Fruit fly (Drosophila melanogaster): ENCODE measurements around the gene CG8757.
A peak's percentile ranks its signal among the peaks of the same experiment; 100 is the strongest.

The CG8757 gene

dm6 chr3L:13884460-13885056 lies 42.5 kb upstream of the CG8757 start:
- TF ChIP-seq hb (GFP tag; IDR thresholded peaks at IDR 0.05; ENCODE audit: partially characterized antibody) (no peak), Aef1 (GFP tag; IDR thresholded peaks at IDR 0.05) (no peak), Gug (GFP tag; IDR thresholded peaks at IDR 0.05) (no peak), chm (GFP tag; IDR thresholded peaks at IDR 0.05) (no peak), CG12659 (GFP tag; optimal IDR thresholded peaks at IDR 0.05) (no peak), pan (optimal IDR thresholded peaks at IDR 0.05) (no peak), pan (GFP tag; optimal IDR thresholded peaks at IDR 0.05 in 1 of 2, IDR thresholded peaks at IDR 0.05 in 1 of 2) (no peak), stwl (tag; optimal IDR thresholded peaks at IDR 0.05) (peak; percentile 94), CG2129 (GFP tag; IDR thresholded peaks at IDR 0.05; ENCODE audit: partially characterized antibody) (no peak), zen (tag; optimal IDR thresholded peaks at IDR 0.05) (peak; percentile 41), CG13296 (GFP tag; optimal IDR thresholded peaks at IDR 0.05) (no peak), tgo (GFP tag; IDR thresholded peaks at IDR 0.05) (no peak), H15 (GFP tag; IDR thresholded peaks at IDR 0.05) (no peak), grn (GFP tag; optimal IDR thresholded peaks at IDR 0.05) (no peak), tx (GFP tag; optimal IDR thresholded peaks at IDR 0.05) (no peak), p53 (GFP tag; optimal IDR thresholded peaks at IDR 0.05) (no peak), CG11723 (GFP tag; optimal IDR thresholded peaks at IDR 0.05) (no peak), CG6791 (GFP tag; IDR thresholded peaks at IDR 0.05; ENCODE audit: partially characterized antibody) (peak; percentile 46; the same call in 1 of the 3 replicates), CG2199 (GFP tag; IDR thresholded peaks at IDR 0.05) (peak; percentile 30; the same call in 1 of the 3 replicates), pfk (GFP tag; optimal IDR thresholded peaks at IDR 0.05) (peak; percentile 74), CG1024 (GFP tag; IDR thresholded peaks at IDR 0.05) (no peak), CG1603 (tag; optimal IDR thresholded peaks at IDR 0.05) (no peak), amos (GFP tag; IDR thresholded peaks at IDR 0.05; ENCODE audit: partially characterized antibody) (no peak), Kr (GFP tag; optimal IDR thresholded peaks at IDR 0.05) (no peak)

dm6 chr3L:13882532-13882931 lies 40.5 kb upstream of the CG8757 start:
- TF ChIP-seq CG3407 (GFP tag; optimal IDR thresholded peaks at IDR 0.05) (peak; percentile 4), CG5180 (GFP tag; optimal IDR thresholded peaks at IDR 0.05) (peak; percentile 51), CG8388 (GFP tag; optimal IDR thresholded peaks at IDR 0.05) (no peak), CG2199 (GFP tag; IDR thresholded peaks at IDR 0.05) (peak; percentile 80; the same call in 1 of the 3 replicates), CG16813 (GFP tag; IDR thresholded peaks at IDR 0.05; ENCODE audit: partially characterized antibody) (no peak), Bteb2 (GFP tag; optimal IDR thresholded peaks at IDR 0.05) (no peak), Awh (GFP tag; IDR thresholded peaks at IDR 0.05) (0 out of 2 replicates have a peak, but pooled peaks have one; percentile 38), CG14441 (GFP tag; IDR thresholded peaks at IDR 0.05) (0 out of 2 replicates have a peak, but pooled peaks have one; percentile 19), sens (GFP tag) (peak; percentile 45), sim (GFP tag; IDR thresholded peaks at IDR 0.05) (0 out of 2 replicates have a peak, but pooled peaks have one; percentile 25), Asciz (GFP tag; optimal IDR thresholded peaks at IDR 0.05) (peak; percentile 19), ci (GFP tag; IDR thresholded peaks at IDR 0.05) (peak; percentile 39; the same call in 1 of the 3 replicates), Hr51 (GFP tag; optimal IDR thresholded peaks at IDR 0.05) (no peak), cas (GFP tag; IDR thresholded peaks at IDR 0.05) (no peak), ara (GFP tag; IDR thresholded peaks at IDR 0.05) (no peak), CG8924 (tag; optimal IDR thresholded peaks at IDR 0.05) (peak; percentile 1), CG6254 (GFP tag; optimal IDR thresholded peaks at IDR 0.05) (peak; percentile 12), CG1603 (tag; optimal IDR thresholded peaks at IDR 0.05) (peak; percentile 31), hkb (optimal IDR thresholded peaks at IDR 0.05) (no peak), hkb (GFP tag; IDR thresholded peaks at IDR 0.05) (0 out of 2 replicates have a peak, but pooled peaks have one; percentile 23), dmrt99B (tag; optimal IDR thresholded peaks at IDR 0.05) (peak; percentile 5), kni (GFP tag; optimal IDR thresholded peaks at IDR 0.05) (peak; percentile 66), CG2875 (GFP tag; optimal IDR thresholded peaks at IDR 0.05) (peak; percentile 14), pfk (GFP tag; optimal IDR thresholded peaks at IDR 0.05) (no peak), klu (GFP tag; IDR thresholded peaks at IDR 0.05) (0 out of 2 replicates have a peak, but pooled peaks have one; percentile 22), HLH3B (GFP tag; IDR thresholded peaks at IDR 0.05) (peak; percentile 47; the same call in 1 of the 2 replicates), ATbp (GFP tag; optimal IDR thresholded peaks at IDR 0.05) (peak; percentile 46), CG34376 (GFP tag; optimal IDR thresholded peaks at IDR 0.05) (no peak)
